Fruit fly (Drosophila melanogaster): ENCODE results near the gene hop.

Gene hop

DNA sequence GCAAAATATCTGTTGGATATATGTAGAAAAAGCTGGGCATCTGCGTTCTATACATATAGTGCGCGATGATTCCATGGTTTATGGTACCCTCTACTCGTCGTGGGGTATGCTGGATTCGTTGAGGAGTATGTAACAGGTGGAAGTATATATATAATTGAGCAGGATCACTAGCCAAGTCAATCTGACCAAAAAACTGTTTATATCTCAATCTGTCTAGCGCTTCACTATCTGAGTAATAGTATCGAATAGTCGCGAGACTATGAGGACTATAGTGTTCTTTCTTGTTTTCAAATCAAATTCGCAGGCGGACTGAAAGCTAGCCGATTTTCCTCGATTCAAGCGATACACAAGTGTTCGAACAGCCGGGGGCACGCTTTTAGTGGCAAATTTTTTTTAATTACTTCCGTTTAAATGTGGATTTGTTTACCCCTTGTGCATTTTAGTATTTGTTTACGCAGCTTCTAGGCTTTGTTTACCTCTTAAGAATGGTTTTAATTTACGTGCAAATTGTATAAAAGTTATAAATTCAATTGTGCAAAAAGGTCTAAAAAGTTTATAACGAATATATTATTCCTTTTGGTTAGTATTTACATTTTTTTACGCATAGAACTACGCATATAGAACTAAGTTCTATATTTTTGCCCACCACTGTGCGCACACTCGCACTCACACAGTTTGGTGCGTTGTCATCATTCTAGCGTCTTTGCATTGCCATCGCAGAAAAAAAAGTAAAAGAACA is 22.9 kb upstream of the hop start (continued):
- TF ChIP-seq CG6276 (GFP tag; optimal IDR thresholded peaks at IDR 0.05) (peak; percentile 83), fkh (GFP tag; optimal IDR thresholded peaks at IDR 0.05) (peak; percentile 5), ss (GFP tag; optimal IDR thresholded peaks at IDR 0.05) (peak in 1 of 2 experiments; percentile 28), dac (GFP tag; optimal IDR thresholded peaks at IDR 0.05) (peak; percentile 44), Hr39 (GFP tag; optimal IDR thresholded peaks at IDR 0.05) (peak; percentile 60), fd85E (GFP tag; optimal IDR thresholded peaks at IDR 0.05) (no peak), vri (GFP tag; optimal IDR thresholded peaks at IDR 0.05) (no peak), OdsH (GFP tag; optimal IDR thresholded peaks at IDR 0.05) (peak; percentile 63), CG16779 (tag; optimal IDR thresholded peaks at IDR 0.05) (peak; percentile 43), CG8632 (GFP tag; optimal IDR thresholded peaks at IDR 0.05) (peak; percentile 31), CG15336 (GFP tag; IDR thresholded peaks at IDR 0.05) (peak; percentile 83), dsx (GFP tag; optimal IDR thresholded peaks at IDR 0.05; ENCODE audit: poor library complexity, severe bottlenecking) (peak; percentile 33), CG6854 (GFP tag; optimal IDR thresholded peaks at IDR 0.05) (no peak), spab (GFP tag; optimal IDR thresholded peaks at IDR 0.05) (peak; percentile 42), CG4318 (GFP tag; optimal IDR thresholded peaks at IDR 0.05) (peak; percentile 56), fd59A (GFP tag; optimal IDR thresholded peaks at IDR 0.05) (peak; percentile 39), Eip78C (GFP tag) (peak; percentile 84), CG6792 (GFP tag; optimal IDR thresholded peaks at IDR 0.05) (peak; percentile 23), cyc (GFP tag; optimal IDR thresholded peaks at IDR 0.05) (peak; percentile 50), Ets96B (tag; optimal IDR thresholded peaks at IDR 0.05) (peak; percentile 55), CG3032 (tag; optimal IDR thresholded peaks at IDR 0.05) (peak; percentile 38), Sox102F (GFP tag; optimal IDR thresholded peaks at IDR 0.05) (peak; percentile 46), CG7368 (GFP tag; optimal IDR thresholded peaks at IDR 0.05) (peak; percentile 42), CG8119 (GFP tag; IDR thresholded peaks at IDR 0.05) (peak; percentile 83), salr (GFP tag; optimal IDR thresholded peaks at IDR 0.05) (peak in 1 of 2 experiments; percentile 59), topi (GFP tag; optimal IDR thresholded peaks at IDR 0.05) (peak; percentile 44), Smox (GFP tag; optimal IDR thresholded peaks at IDR 0.05) (peak; percentile 41), CG1621 (tag; optimal IDR thresholded peaks at IDR 0.05) (peak; percentile 43), Gug (GFP tag; IDR thresholded peaks at IDR 0.05) (peak; percentile 87), Eip93F (GFP tag; optimal IDR thresholded peaks at IDR 0.05) (no peak), Hr4 (GFP tag; optimal IDR thresholded peaks at IDR 0.05) (peak; percentile 75), CG11294 (GFP tag; IDR thresholded peaks at IDR 0.05) (peak; percentile 73), acj6 (GFP tag; optimal IDR thresholded peaks at IDR 0.05) (peak; percentile 53)

DNA sequence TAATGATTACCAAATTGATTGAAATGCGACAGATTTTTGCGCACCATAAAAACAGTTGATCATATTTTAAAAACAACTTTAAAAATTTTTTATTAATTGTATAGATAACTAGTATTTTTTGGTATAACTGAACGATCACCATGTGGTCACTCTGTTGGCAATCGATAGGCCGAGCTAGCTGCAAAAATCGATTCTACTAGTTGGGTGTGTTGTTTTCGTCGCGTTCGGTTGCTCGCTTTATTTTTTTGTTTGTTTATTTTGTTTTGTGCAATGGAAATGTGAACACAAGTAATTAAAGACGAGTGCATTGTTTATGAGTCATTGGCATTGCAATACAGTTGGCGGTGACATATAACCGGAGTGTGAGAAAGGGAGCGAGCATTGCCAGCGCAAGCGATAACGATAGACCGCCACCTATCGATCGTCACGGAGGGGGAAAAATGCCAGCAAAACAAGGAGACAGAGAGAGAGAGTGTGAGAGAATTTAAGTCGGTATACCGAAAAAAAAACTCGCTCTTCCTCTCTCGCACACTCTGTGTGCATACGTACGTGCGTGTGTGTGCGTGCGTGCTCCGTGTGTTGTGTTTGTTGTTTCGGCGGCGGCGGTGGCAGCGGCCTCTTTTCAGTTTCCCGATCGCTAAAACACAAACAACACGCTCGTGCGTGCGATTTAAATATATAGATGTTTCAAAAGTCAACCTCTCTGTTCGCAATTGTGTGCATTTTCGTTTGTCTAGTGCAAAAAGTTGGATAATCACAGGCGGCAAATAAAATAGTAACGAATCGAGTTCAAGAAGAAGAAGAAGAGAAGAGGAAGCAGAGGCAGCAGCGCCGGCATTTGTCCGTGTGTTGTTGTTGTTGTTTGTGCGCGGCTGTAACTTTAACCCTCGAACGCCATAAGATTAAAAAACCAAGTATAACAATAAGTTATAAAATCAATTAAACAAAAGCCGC is 21.9 kb upstream of the hop start:
- TF ChIP-seq CG6792 (GFP tag; optimal IDR thresholded peaks at IDR 0.05), result no peak
- TF ChIP-seq Eip93F (GFP tag; optimal IDR thresholded peaks at IDR 0.05), result no peak
- peak; percentile 48 for TF ChIP-seq svp (GFP tag)
- TF ChIP-seq Eip78C (GFP tag), result peak; percentile 16
- TF ChIP-seq Sox15 (GFP tag; optimal IDR thresholded peaks at IDR 0.05), result no peak
- TF ChIP-seq eg (GFP tag; IDR thresholded peaks at IDR 0.05), result 0 out of 3 replicates have a peak, but pooled peaks have one; percentile 7
- TF ChIP-seq Lpt (GFP tag; optimal IDR thresholded peaks at IDR 0.05), result peak; percentile 40
- TF ChIP-seq Hr38 (GFP tag; optimal IDR thresholded peaks at IDR 0.05), result no peak
- TF ChIP-seq esn (GFP tag; optimal IDR thresholded peaks at IDR 0.05), result no peak
- TF ChIP-seq cyc (GFP tag; optimal IDR thresholded peaks at IDR 0.05), result no peak
- TF ChIP-seq CG6276 (GFP tag; optimal IDR thresholded peaks at IDR 0.05), result peak; percentile 36
- no peak for TF ChIP-seq Met (GFP tag; optimal IDR thresholded peaks at IDR 0.05)
- no peak for TF ChIP-seq topi (GFP tag; optimal IDR thresholded peaks at IDR 0.05)
- no peak for TF ChIP-seq CG9139 (GFP tag; optimal IDR thresholded peaks at IDR 0.05)
- no peak for TF ChIP-seq CG4318 (GFP tag; optimal IDR thresholded peaks at IDR 0.05)
- no peak for TF ChIP-seq CG7368 (GFP tag; optimal IDR thresholded peaks at IDR 0.05)
- TF ChIP-seq CG16779 (tag; optimal IDR thresholded peaks at IDR 0.05), result no peak
- no peak for TF ChIP-seq CG10669 (GFP tag; optimal IDR thresholded peaks at IDR 0.05)
- no peak for TF ChIP-seq Sox14 (GFP tag; optimal IDR thresholded peaks at IDR 0.05)
- TF ChIP-seq Hr39 (GFP tag; optimal IDR thresholded peaks at IDR 0.05), result no peak
- TF ChIP-seq CG6854 (GFP tag; optimal IDR thresholded peaks at IDR 0.05), result peak; percentile 32
- no peak for TF ChIP-seq OdsH (GFP tag; optimal IDR thresholded peaks at IDR 0.05)
- no peak for TF ChIP-seq Hr4 (GFP tag; optimal IDR thresholded peaks at IDR 0.05)
- TF ChIP-seq spab (GFP tag; optimal IDR thresholded peaks at IDR 0.05), result no peak
- no peak for TF ChIP-seq Ets21C (GFP tag; optimal IDR thresholded peaks at IDR 0.05)
- TF ChIP-seq CG32006 (GFP tag; optimal IDR thresholded peaks at IDR 0.05), result no peak
- TF ChIP-seq CG3032 (tag; optimal IDR thresholded peaks at IDR 0.05), result no peak
- TF ChIP-seq acj6 (GFP tag; optimal IDR thresholded peaks at IDR 0.05), result no peak

All from whole organism, prepupa.